Fruit fly (Drosophila melanogaster) whole organism, pupa: ENCODE measurements around the gene D19B.

Source experiments
- CG10348 ChIP-seq: fragments of 200-800 bp; sonication (Bioruptor generic); IDR thresholded peaks from 2 replicates; pipeline ENCODE4 v1.3.6; 2022; ENCODE audit warnings: missing biosample characterization, missing genetic modification characterization
- CG13204 ChIP-seq: fragments of 200-800 bp; sonication (Bioruptor generic); optimal IDR thresholded peaks from 2 replicates; lab custom pipeline; 2018; ENCODE audit warnings: missing biosample characterization, mild to moderate bottlenecking, missing genetic modification characterization, moderate library complexity
- CG14655 ChIP-seq: fragments of 200-800 bp; sonication (Bioruptor generic); optimal IDR thresholded peaks from 3 replicates; lab custom pipeline; 2017; ENCODE audit warnings: mild to moderate bottlenecking, missing biosample characterization, missing genetic modification reagents, missing genetic modification characterization
- CG34367 ChIP-seq: fragments of 200-800 bp; sonication (Bioruptor generic); optimal IDR thresholded peaks from 2 replicates; lab custom pipeline; 2018; ENCODE audit warnings: missing biosample characterization, mild to moderate bottlenecking, missing genetic modification characterization
- CG4496 ChIP-seq: fragments of 200-800 bp; sonication (Bioruptor generic); IDR thresholded peaks from 3 replicates; pipeline ENCODE4 v1.3.6; 2022; ENCODE audit warnings: missing biosample characterization, missing genetic modification characterization
- D1 ChIP-seq: fragments of 200-800 bp; sonication (Bioruptor generic); optimal IDR thresholded peaks from 2 replicates; lab custom pipeline; 2018; ENCODE audit warnings: missing biosample characterization, mild to moderate bottlenecking, missing genetic modification characterization, moderate library complexity
- Pif1B ChIP-seq: fragments of 200-800 bp; sonication (Bioruptor generic); optimal IDR thresholded peaks from 3 replicates; lab custom pipeline; 2016; ENCODE audit warnings: missing biosample characterization, missing genetic modification characterization

- TF ChIP-seq D1 (tag; lab: Kevin White, UChicago) (no peak), CG13204 (GFP tag; lab: Kevin White, UChicago) (no peak), CG34367 (tag; lab: Kevin White, UChicago) (no peak), Pif1B (GFP tag; lab: Kevin White, UChicago) (no peak), CG14655 (no peak), CG4496 (GFP tag; lab: Robert Waterston, UW) (no peak), CG10348 (GFP tag; lab: Robert Waterston, UW) (no peak)
Observed at dm6 chr3L:6141538-6141937, 43.2 kb downstream of the D19B start.
